Fruit fly (Drosophila melanogaster) whole organism, pupa: ENCODE measurements around the gene PGRP-SB2.

ENCODE experiments used
- CG8159 ChIP-seq: fragments of 200-800 bp; sonication (Bioruptor generic); optimal IDR thresholded peaks from 3 replicates; lab custom pipeline; 2018; ENCODE audit warnings: missing biosample characterization, mild to moderate bottlenecking, missing genetic modification characterization, moderate library complexity
- CG8301 ChIP-seq: fragments of 200-800 bp; sonication (Bioruptor generic); optimal IDR thresholded peaks from 2 replicates; lab custom pipeline; 2018; ENCODE audit warnings: missing biosample characterization, mild to moderate bottlenecking, missing genetic modification characterization

DNA sequence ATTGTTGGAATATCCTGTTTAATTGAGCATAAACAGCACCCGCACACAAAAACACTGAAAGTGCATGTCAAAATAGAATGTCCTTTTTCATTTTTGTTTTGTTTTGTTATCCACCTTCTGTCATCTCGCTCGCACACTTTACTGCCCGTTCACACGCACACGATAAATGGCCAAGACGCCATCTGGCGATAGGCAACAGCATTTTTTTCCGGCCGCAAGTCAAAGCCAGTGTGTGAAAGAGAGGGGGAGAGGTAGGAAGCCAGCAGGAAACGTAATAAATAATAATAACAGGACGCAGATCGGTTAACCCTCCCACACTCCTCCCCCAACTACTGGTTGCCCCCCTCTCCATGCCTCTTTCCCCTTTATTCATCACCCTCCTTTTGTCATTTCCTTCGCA, 43.5 kb downstream of the PGRP-SB2 start:
- peak; percentile 4 for TF ChIP-seq CG8159 (tag; lab: Kevin White, UChicago)
- TF ChIP-seq CG8301 (tag; lab: Kevin White, UChicago), result no peak
